Fruit fly (Drosophila melanogaster) whole organism, embryonic: ENCODE measurements around the gene UQCR-14L.

Experiments used
- Ada2b ChIP-seq: fragments of 200-800 bp; sonication (Bioruptor generic); IDR thresholded peaks from 2 replicates; pipeline ENCODE4 v1.3.6; 2022; ENCODE audit warnings: missing biosample characterization, missing genetic modification characterization
- B-H2 ChIP-seq: fragments of 200-800 bp; sonication (Bioruptor generic); optimal IDR thresholded peaks from 2 replicates; lab custom pipeline; 2018; ENCODE audit warnings: missing biosample characterization, mild to moderate bottlenecking, missing genetic modification characterization
- Blimp-1 ChIP-seq: fragments of 200-800 bp; sonication (Bioruptor generic); optimal IDR thresholded peaks from 3 replicates; lab custom pipeline; 2018; ENCODE audit warnings: missing biosample characterization, missing genetic modification characterization, mild to moderate bottlenecking, moderate library complexity, missing genetic modification reagents
- BtbVII ChIP-seq: fragments of 200-800 bp; sonication (Bioruptor generic); optimal IDR thresholded peaks from 3 replicates; lab custom pipeline; 2017; ENCODE audit warnings: missing biosample characterization, mild to moderate bottlenecking, missing genetic modification characterization
- CG11247 ChIP-seq: fragments of 200-800 bp; sonication (Bioruptor generic); IDR thresholded peaks from 2 replicates; pipeline ENCODE4 v1.3.6; 2022; ENCODE audit warnings: missing biosample characterization, missing genetic modification characterization
- CG12104 ChIP-seq: fragments of 200-800 bp; sonication (Bioruptor generic); optimal IDR thresholded peaks from 3 replicates; lab custom pipeline; 2016; ENCODE audit warnings: missing biosample characterization, missing genetic modification characterization
- CG14860 ChIP-seq: fragments of 200-800 bp; sonication (Bioruptor generic); IDR thresholded peaks from 3 replicates; pipeline ENCODE4 v1.3.6; 2022; ENCODE audit warnings: missing biosample characterization, missing genetic modification characterization; ENCODE audit not compliant: partially characterized antibody
- CG15479 ChIP-seq: fragments of 200-800 bp; sonication (Bioruptor generic); optimal IDR thresholded peaks from 3 replicates; lab custom pipeline; 2019; ENCODE audit warnings: missing biosample characterization, mild to moderate bottlenecking, missing genetic modification characterization, moderate library complexity
- CG1647 ChIP-seq: fragments of 200-800 bp; sonication (Bioruptor generic); optimal IDR thresholded peaks from 3 replicates; lab custom pipeline; 2016; ENCODE audit warnings: missing biosample characterization, missing genetic modification characterization
- CG17385 ChIP-seq: fragments of 200-800 bp; sonication (Bioruptor generic); optimal IDR thresholded peaks from 3 replicates; lab custom pipeline; 2018; ENCODE audit warnings: missing biosample characterization, mild to moderate bottlenecking, missing genetic modification characterization
- CG18262 ChIP-seq: fragments of 200-800 bp; optimal IDR thresholded peaks from 3 replicates; lab custom pipeline; 2019; ENCODE audit warnings: missing biosample characterization, mild to moderate bottlenecking, missing genetic modification characterization, moderate library complexity
- CG2120 ChIP-seq: fragments of 200-800 bp; sonication (Bioruptor generic); optimal IDR thresholded peaks from 3 replicates; lab custom pipeline; 2016; ENCODE audit warnings: missing biosample characterization, missing genetic modification characterization
- CG2129 ChIP-seq: fragments of 200-800 bp; sonication (Bioruptor generic); IDR thresholded peaks from 2 replicates; pipeline ENCODE4 v1.3.6; 2022; ENCODE audit warnings: missing biosample characterization, missing genetic modification characterization; ENCODE audit not compliant: partially characterized antibody
- CG2889 ChIP-seq: fragments of 200-800 bp; sonication (Bioruptor generic); IDR thresholded peaks from 3 replicates; pipeline ENCODE4 v1.3.6; 2022; ENCODE audit warnings: missing biosample characterization, missing genetic modification characterization
- CG30020 ChIP-seq: fragments of 200-800 bp; optimal IDR thresholded peaks from 2 replicates; lab custom pipeline; 2019; ENCODE audit warnings: missing biosample characterization, mild to moderate bottlenecking, missing genetic modification characterization, moderate library complexity
- CG3065 ChIP-seq: fragments of 200-800 bp; sonication (Bioruptor generic); optimal IDR thresholded peaks from 2 replicates; lab custom pipeline; 2016; ENCODE audit warnings: missing biosample characterization, missing genetic modification characterization
- CG3281 ChIP-seq: fragments of 200-800 bp; sonication (Bioruptor generic); optimal IDR thresholded peaks from 3 replicates; lab custom pipeline; 2017; ENCODE audit warnings: missing biosample characterization, mild to moderate bottlenecking, missing genetic modification characterization
- CG33213 ChIP-seq: fragments of 200-800 bp; sonication (Bioruptor generic); optimal IDR thresholded peaks from 3 replicates; lab custom pipeline; 2016; ENCODE audit warnings: missing biosample characterization, missing genetic modification characterization
- CG3407 ChIP-seq: fragments of 200-800 bp; sonication (Bioruptor generic); optimal IDR thresholded peaks from 2 replicates; lab custom pipeline; 2018; ENCODE audit warnings: missing biosample characterization, mild to moderate bottlenecking, missing genetic modification characterization
- CG34224 ChIP-seq: fragments of 200-800 bp; sonication (Bioruptor generic); IDR thresholded peaks from 3 replicates; pipeline ENCODE4 v1.3.6; 2022; ENCODE audit warnings: missing biosample characterization, missing genetic modification characterization; ENCODE audit not compliant: partially characterized antibody
- CG43689 ChIP-seq: fragments of 200-800 bp; sonication (Bioruptor generic); IDR thresholded peaks from 2 replicates; pipeline ENCODE4 v1.3.6; 2022; ENCODE audit warnings: missing biosample characterization, missing genetic modification characterization
- CG4820 ChIP-seq: fragments of 200-800 bp; sonication (Bioruptor generic); optimal IDR thresholded peaks from 3 replicates; lab custom pipeline; 2016; ENCODE audit warnings: missing biosample characterization, missing genetic modification characterization
- CG6689 ChIP-seq: fragments of 200-800 bp; sonication (Bioruptor generic); IDR thresholded peaks from 2 replicates; pipeline ENCODE4 v1.3.6; 2022; ENCODE audit warnings: missing biosample characterization, missing genetic modification characterization
- CG6854 ChIP-seq: fragments of 200-800 bp; sonication (Bioruptor generic); optimal IDR thresholded peaks from 3 replicates; lab custom pipeline; 2017; ENCODE audit warnings: missing biosample characterization, mild to moderate bottlenecking, missing genetic modification characterization
- CG7271 ChIP-seq: fragments of 200-800 bp; sonication (Bioruptor generic); optimal IDR thresholded peaks from 2 replicates; lab custom pipeline; 2018; ENCODE audit warnings: missing biosample characterization, mild to moderate bottlenecking, missing genetic modification characterization, moderate library complexity
- CG7372 ChIP-seq: fragments of 200-800 bp; sonication (Bioruptor generic); IDR thresholded peaks from 2 replicates; pipeline ENCODE4 v1.3.6; 2022; ENCODE audit warnings: missing biosample characterization, missing genetic modification characterization
- D19A ChIP-seq: fragments of 200-800 bp; optimal IDR thresholded peaks from 3 replicates; lab custom pipeline; 2019; ENCODE audit warnings: missing biosample characterization, mild to moderate bottlenecking, missing genetic modification characterization, moderate library complexity
- Gsc ChIP-seq: fragments of 200-800 bp; sonication (Bioruptor generic); IDR thresholded peaks from 2 replicates; pipeline ENCODE4 v1.3.6; 2022; ENCODE audit warnings: missing biosample characterization, missing genetic modification characterization
- H15 ChIP-seq: fragments of 200-800 bp; sonication (Bioruptor generic); IDR thresholded peaks from 3 replicates; pipeline ENCODE4 v1.3.6; 2022; ENCODE audit warnings: missing biosample characterization, missing genetic modification characterization
- Hmx ChIP-seq: fragments of 200-800 bp; sonication (Bioruptor generic); optimal IDR thresholded peaks from 2 replicates; lab custom pipeline; 2016; ENCODE audit warnings: missing biosample characterization, missing genetic modification characterization
- MBD-R2 ChIP-seq: fragments of 200-800 bp; sonication (Bioruptor generic); IDR thresholded peaks from 2 replicates; pipeline ENCODE4 v1.3.6; 2022; ENCODE audit warnings: missing biosample characterization, missing genetic modification characterization
- Mrtf ChIP-seq: fragments of 200-800 bp; sonication (Bioruptor generic); IDR thresholded peaks from 3 replicates; pipeline ENCODE4 v1.3.6; 2022; ENCODE audit warnings: missing biosample characterization, missing genetic modification characterization
- NC2α ChIP-seq: fragments of 200-800 bp; sonication (Bioruptor generic); optimal IDR thresholded peaks from 2 replicates; lab custom pipeline; 2016; ENCODE audit warnings: missing biosample characterization, missing genetic modification characterization
- Nf-YC ChIP-seq: fragments of 200-800 bp; optimal IDR thresholded peaks from 3 replicates; lab custom pipeline; 2019; ENCODE audit warnings: missing biosample characterization, mild to moderate bottlenecking, missing genetic modification characterization, moderate library complexity
- Oli ChIP-seq: fragments of 200-800 bp; sonication (Bioruptor generic); optimal IDR thresholded peaks from 2 replicates; lab custom pipeline; 2018; ENCODE audit warnings: missing biosample characterization, mild to moderate bottlenecking, missing genetic modification characterization, moderate library complexity
- Side ChIP-seq: fragments of 200-800 bp; sonication (Bioruptor generic); optimal IDR thresholded peaks from 2 replicates; lab custom pipeline; 2016; ENCODE audit warnings: missing biosample characterization, missing genetic modification characterization
- disco-r ChIP-seq: fragments of 200-800 bp; sonication (Bioruptor generic); optimal IDR thresholded peaks from 2 replicates; lab custom pipeline; 2016; ENCODE audit warnings: missing biosample characterization, missing genetic modification characterization
- ftz-f1 ChIP-seq: fragments of 200-800 bp; sonication (Bioruptor generic); optimal IDR thresholded peaks from 2 replicates; lab custom pipeline; 2016; ENCODE audit warnings: missing biosample characterization, missing genetic modification characterization
- gsb ChIP-seq: fragments of 200-800 bp; sonication (Bioruptor generic); IDR thresholded peaks from 2 replicates; pipeline ENCODE4 v1.3.6; 2022; ENCODE audit warnings: missing biosample characterization, missing genetic modification characterization
- gsb-n ChIP-seq: fragments of 200-800 bp; sonication (Bioruptor generic); optimal IDR thresholded peaks from 3 replicates; lab custom pipeline; 2018; ENCODE audit warnings: missing biosample characterization, mild to moderate bottlenecking, missing genetic modification characterization
- ken ChIP-seq: fragments of 200-800 bp; sonication (Bioruptor generic); IDR thresholded peaks from 3 replicates; pipeline ENCODE4 v1.3.6; 2022; ENCODE audit warnings: missing biosample characterization, missing genetic modification characterization
- lmd ChIP-seq: fragments of 200-800 bp; sonication (Bioruptor generic); IDR thresholded peaks from 2 replicates; pipeline ENCODE4 v1.3.6; 2022; ENCODE audit warnings: missing biosample characterization, missing genetic modification characterization
- lov ChIP-seq, 2 experiments: fragments of 200-800 bp in 1 of 2; fragments of >200 bp in 1 of 2; sonication (Bioruptor generic) in 1 of 2; IDR thresholded peaks in 1 of 2; optimal IDR thresholded peaks in 1 of 2; 2 replicates in 1 of 2; 3 replicates in 1 of 2; pipeline versions ENCODE4 v1.3.6 to Lab custom; 2017 to 2022; ENCODE audit warnings: missing biosample characterization in 1 of 2, missing genetic modification characterization in 1 of 2
- maf-S ChIP-seq: fragments of 200-800 bp; sonication (Bioruptor generic); optimal IDR thresholded peaks from 2 replicates; lab custom pipeline; 2016; ENCODE audit warnings: missing biosample characterization, missing genetic modification characterization
- mld ChIP-seq: fragments of 200-800 bp; sonication (Bioruptor generic); IDR thresholded peaks from 3 replicates; pipeline ENCODE4 v1.3.6; 2022; ENCODE audit warnings: missing biosample characterization, missing genetic modification characterization; ENCODE audit not compliant: partially characterized antibody
- nerfin-1 ChIP-seq: fragments of 200-800 bp; sonication (Bioruptor generic); optimal IDR thresholded peaks from 3 replicates; lab custom pipeline; 2019; ENCODE audit warnings: missing biosample characterization, mild to moderate bottlenecking, missing genetic modification characterization, moderate library complexity
- odd ChIP-seq: fragments of 200-800 bp; sonication (Bioruptor generic); optimal IDR thresholded peaks from 2 replicates; lab custom pipeline; 2017; ENCODE audit warnings: missing biosample characterization, mild to moderate bottlenecking, missing genetic modification characterization
- peb ChIP-seq: fragments of 200-800 bp; sonication (Bioruptor generic); IDR thresholded peaks from 2 replicates; pipeline ENCODE4 v1.3.6; 2022; ENCODE audit warnings: missing biosample characterization, missing genetic modification characterization
- ssp ChIP-seq: fragments of 200-800 bp; sonication (Bioruptor generic); IDR thresholded peaks from 2 replicates; pipeline ENCODE4 v1.3.6; 2022; ENCODE audit warnings: missing biosample characterization, missing genetic modification characterization
- tll ChIP-seq, 2 experiments: fragments of 200-800 bp in 1 of 2; fragments of >200 bp in 1 of 2; sonication (Bioruptor generic) in 1 of 2; optimal IDR thresholded peaks; 2 replicates each; lab custom pipeline; 2017 to 2019; ENCODE audit warnings: missing biosample characterization in 2 of 2, missing genetic modification characterization in 2 of 2, mild to moderate bottlenecking in 1 of 2, moderate library complexity in 1 of 2
- tna ChIP-seq: fragments of 200-800 bp; sonication (Bioruptor generic); IDR thresholded peaks from 2 replicates; pipeline ENCODE4 v1.3.6; 2022; ENCODE audit warnings: missing biosample characterization, missing genetic modification characterization; ENCODE audit not compliant: partially characterized antibody
- wdn ChIP-seq: fragments of 200-800 bp; sonication (Bioruptor generic); IDR thresholded peaks from 2 replicates; pipeline ENCODE4 v1.3.6; 2022; ENCODE audit warnings: missing biosample characterization, missing genetic modification characterization

UQCR-14L gene

dm6 chr3R:28327132-28327531, 33.3 kb downstream of the UQCR-14L start (continued):
- TF ChIP-seq CG7271 (tag; lab: Kevin White, UChicago): no peak
- no peak for TF ChIP-seq CG15479 (GFP tag; lab: Kevin White, UChicago)
- no peak for TF ChIP-seq gsb (GFP tag; lab: Robert Waterston, UW)
- TF ChIP-seq Mrtf: no peak
- TF ChIP-seq tll (GFP tag; optimal IDR thresholded peaks at IDR 0.05; lab: Kevin White, UChicago): no peak
- TF ChIP-seq Blimp-1 (GFP tag; lab: Kevin White, UChicago): peak; percentile 4
- TF ChIP-seq CG18262: peak; percentile 46
- no peak for TF ChIP-seq gsb-n (tag; lab: Kevin White, UChicago)
- TF ChIP-seq CG4820 (GFP tag; lab: Kevin White, UChicago): no peak
- TF ChIP-seq ken: no peak
- no peak for TF ChIP-seq Gsc (GFP tag; lab: Robert Waterston, UW)
- TF ChIP-seq lov (optimal IDR thresholded peaks at IDR 0.05; lab: Kevin White, UChicago): no peak
- TF ChIP-seq lov (GFP tag; IDR thresholded peaks at IDR 0.05; lab: Robert Waterston, UW): no peak
- no peak for TF ChIP-seq maf-S (GFP tag; lab: Kevin White, UChicago)
- TF ChIP-seq disco-r: no peak
- TF ChIP-seq CG6854 (GFP tag; lab: Kevin White, UChicago): no peak
- TF ChIP-seq wdn: no peak
- peak; percentile 69 for TF ChIP-seq Oli (tag; lab: Kevin White, UChicago)
- no peak for TF ChIP-seq ftz-f1 (GFP tag; lab: Kevin White, UChicago)
- TF ChIP-seq peb: no peak
- TF ChIP-seq lmd (GFP tag; lab: Robert Waterston, UW): no peak
- TF ChIP-seq MBD-R2 (GFP tag; lab: Robert Waterston, UW): no peak
- no peak for TF ChIP-seq Side (GFP tag; lab: Kevin White, UChicago)
- TF ChIP-seq CG3065: no peak
- TF ChIP-seq CG30020: no peak
- no peak for TF ChIP-seq CG14860 (GFP tag; lab: Robert Waterston, UW)
- TF ChIP-seq CG2889 (GFP tag; lab: Robert Waterston, UW): no peak
- peak; percentile 9 for TF ChIP-seq CG12104 (GFP tag; lab: Kevin White, UChicago)
- no peak for TF ChIP-seq odd (GFP tag; lab: Kevin White, UChicago)
- peak; percentile 19 for TF ChIP-seq CG3407 (GFP tag; lab: Kevin White, UChicago)
- no peak for TF ChIP-seq Hmx (GFP tag; lab: Kevin White, UChicago)
- no peak for TF ChIP-seq CG7372
- no peak for TF ChIP-seq BtbVII (GFP tag; lab: Kevin White, UChicago)
- TF ChIP-seq Nf-YC: peak; percentile 26
- TF ChIP-seq H15 (GFP tag; lab: Robert Waterston, UW): no peak
- peak; percentile 18 for TF ChIP-seq CG17385 (GFP tag; lab: Kevin White, UChicago)
- TF ChIP-seq B-H2: no peak
- TF ChIP-seq D19A: no peak
- no peak for TF ChIP-seq CG2129 (GFP tag; lab: Robert Waterston, UW)
- TF ChIP-seq CG2120 (GFP tag; lab: Kevin White, UChicago): peak; percentile 42
- no peak for TF ChIP-seq tna
- TF ChIP-seq ssp: no peak
- TF ChIP-seq CG6689: no peak
- no peak for TF ChIP-seq Ada2b (GFP tag; lab: Robert Waterston, UW)
- no peak for TF ChIP-seq CG34224 (GFP tag; lab: Robert Waterston, UW)
- TF ChIP-seq CG3281 (GFP tag; lab: Kevin White, UChicago): peak; percentile 65
- TF ChIP-seq nerfin-1 (tag; lab: Kevin White, UChicago): no peak
- TF ChIP-seq CG43689 (GFP tag; lab: Robert Waterston, UW): no peak
- no peak for TF ChIP-seq CG11247 (GFP tag; lab: Robert Waterston, UW)
- no peak for TF ChIP-seq NC2α (GFP tag; lab: Kevin White, UChicago)
- TF ChIP-seq CG1647 (GFP tag; lab: Kevin White, UChicago): no peak
- no peak for TF ChIP-seq mld (GFP tag; lab: Robert Waterston, UW)
- no peak for TF ChIP-seq CG33213 (GFP tag; lab: Kevin White, UChicago)
